Worm (Caenorhabditis elegans): ENCODE results near the gene C16C8.22.

DNA sequence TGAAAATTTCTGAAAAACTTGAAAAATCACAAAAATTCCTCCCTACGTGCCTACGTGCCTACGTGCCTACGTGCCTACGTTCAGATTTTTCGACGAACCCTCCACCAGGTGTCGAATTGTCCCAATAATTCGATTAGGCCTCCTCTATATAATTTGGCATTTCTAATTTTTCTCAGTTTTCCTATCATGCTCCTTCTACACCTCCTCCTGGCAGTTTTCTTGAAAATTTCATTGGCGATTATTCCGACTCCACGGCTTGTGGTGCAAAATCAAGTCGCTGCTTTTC is 2.5 kb downstream of the C16C8.22 start, which contains the start of gene C16C8.17:
- TF ChIP-seq flt-1 (GFP tag; IDR thresholded peaks at IDR 0.05) (no peak), ztf-23 (GFP tag; IDR thresholded peaks at IDR 0.05) (no peak), klf-2 (GFP tag; conservative IDR thresholded peaks at IDR 0.05) (no peak), ref-1 (GFP tag; conservative IDR thresholded peaks at IDR 0.05) (no peak), T22C8.4 (GFP tag; IDR thresholded peaks at IDR 0.05) (no peak)
